Worm (Caenorhabditis elegans) whole organism, late embryonic: Measurements from ENCODE around the gene D2024.4.

ENCODE experiments used
- C08G9.2 ChIP-seq: sonication (generic microtip); optimal IDR thresholded peaks from 2 replicates; lab custom pipeline; 2016; ENCODE audit warnings: mild to moderate bottlenecking, missing genetic modification characterization, moderate library complexity, missing compliant biosample characterization
- K09A11.1 ChIP-seq: sonication (generic microtip); optimal IDR thresholded peaks from 2 replicates; lab custom pipeline; 2017; ENCODE audit warnings: antibody characterized with exemption, mild to moderate bottlenecking, missing genetic modification characterization, missing compliant biosample characterization; ENCODE audit not compliant: insufficient read depth
- T23F11.4 ChIP-seq: fragments of 200-800 bp; sonication (Bioruptor generic); optimal IDR thresholded peaks from 2 replicates; lab custom pipeline; 2018; ENCODE audit warnings: mild to moderate bottlenecking, missing genetic modification characterization, missing compliant biosample characterization
- ahr-1 ChIP-seq: sonication (generic microtip); optimal IDR thresholded peaks from 2 replicates; lab custom pipeline; 2016; ENCODE audit warnings: missing genetic modification characterization, missing compliant biosample characterization
- ceh-14 ChIP-seq: sonication (generic microtip); optimal IDR thresholded peaks from 2 replicates; lab custom pipeline; 2016; ENCODE audit warnings: missing genotype, missing genetic modification characterization, missing compliant biosample characterization
- ceh-18 ChIP-seq: sonication (generic microtip); optimal IDR thresholded peaks from 2 replicates; lab custom pipeline; 2016; ENCODE audit warnings: missing genetic modification characterization, missing compliant biosample characterization
- ceh-19 ChIP-seq: fragments of 200-800 bp; sonication (Bioruptor generic); optimal IDR thresholded peaks from 2 replicates; lab custom pipeline; 2018; ENCODE audit warnings: mild to moderate bottlenecking, missing genetic modification characterization, missing compliant biosample characterization
- ceh-2 ChIP-seq: sonication (generic microtip); optimal IDR thresholded peaks from 2 replicates; lab custom pipeline; 2016; ENCODE audit warnings: missing genotype, missing genetic modification characterization, missing compliant biosample characterization
- ceh-24 ChIP-seq: sonication (generic microtip); optimal IDR thresholded peaks from 2 replicates; lab custom pipeline; 2016; ENCODE audit warnings: mild to moderate bottlenecking, missing genetic modification characterization, missing compliant biosample characterization
- ceh-30 ChIP-seq: fragments of 150-350 bp; optimal IDR thresholded peaks from 2 replicates; lab custom pipeline; 2014; ENCODE audit warnings: missing biosample characterization, missing genetic modification characterization
- ceh-31 ChIP-seq: sonication (generic microtip); optimal IDR thresholded peaks from 2 replicates; lab custom pipeline; 2016; ENCODE audit warnings: missing genetic modification characterization, missing compliant biosample characterization
- ceh-34 ChIP-seq: sonication (generic microtip); optimal IDR thresholded peaks from 2 replicates; lab custom pipeline; 2016; ENCODE audit warnings: mild to moderate bottlenecking, missing genetic modification characterization, missing compliant biosample characterization
- fax-1 ChIP-seq: sonication (generic microtip); optimal IDR thresholded peaks from 2 replicates; lab custom pipeline; 2016; ENCODE audit warnings: missing genotype, missing genetic modification characterization, missing compliant biosample characterization
- fkh-10 ChIP-seq: fragments of 150-350 bp; optimal IDR thresholded peaks from 2 replicates; lab custom pipeline; 2014; ENCODE audit warnings: missing biosample characterization, missing genetic modification reagents, missing genetic modification characterization
- fkh-6 ChIP-seq: sonication (generic microtip); optimal IDR thresholded peaks from 2 replicates; lab custom pipeline; 2016; ENCODE audit warnings: missing genetic modification characterization, missing compliant biosample characterization
- gmeb-2 ChIP-seq: sonication (generic microtip); optimal IDR thresholded peaks from 2 replicates; lab custom pipeline; 2016; ENCODE audit warnings: missing genetic modification characterization, inconsistent platforms, missing compliant biosample characterization
- hlh-15 ChIP-seq: sonication (generic microtip); optimal IDR thresholded peaks from 2 replicates; lab custom pipeline; 2016; ENCODE audit warnings: missing genetic modification characterization, missing compliant biosample characterization
- hlh-6 ChIP-seq: sonication (generic microtip); optimal IDR thresholded peaks from 2 replicates; lab custom pipeline; 2016; ENCODE audit warnings: missing genotype, missing genetic modification characterization, missing compliant biosample characterization
- mec-3 ChIP-seq: sonication (generic microtip); optimal IDR thresholded peaks from 2 replicates; lab custom pipeline; 2016; ENCODE audit warnings: borderline replicate concordance, missing genetic modification characterization, missing compliant biosample characterization
- nfya-1 ChIP-seq: sonication (generic microtip); optimal IDR thresholded peaks from 2 replicates; lab custom pipeline; 2017; ENCODE audit warnings: missing genetic modification characterization, mild to moderate bottlenecking, missing compliant biosample characterization, antibody characterized with exemption, moderate library complexity
- nhr-11 ChIP-seq: fragments of 150-350 bp; optimal IDR thresholded peaks from 2 replicates; lab custom pipeline; 2014; ENCODE audit warnings: missing biosample characterization, missing genetic modification characterization
- odd-2 ChIP-seq: sonication (generic microtip); optimal IDR thresholded peaks from 2 replicates; lab custom pipeline; 2017; ENCODE audit warnings: antibody characterized with exemption, mild to moderate bottlenecking, missing genetic modification characterization, missing compliant biosample characterization
- pag-3 ChIP-seq: sonication (generic microtip); optimal IDR thresholded peaks from 2 replicates; lab custom pipeline; 2016; ENCODE audit warnings: missing compliant biosample characterization, missing genetic modification characterization, borderline replicate concordance
- pat-9 ChIP-seq: fragments of 200-800 bp; sonication (Bioruptor generic); optimal IDR thresholded peaks from 2 replicates; lab custom pipeline; 2018; ENCODE audit warnings: mild to moderate bottlenecking, missing genetic modification characterization, moderate library complexity, missing compliant biosample characterization
- pax-1 ChIP-seq: fragments of 150-350 bp; optimal IDR thresholded peaks from 2 replicates; lab custom pipeline; 2014; ENCODE audit warnings: missing biosample characterization, missing genetic modification characterization
- pha-2 ChIP-seq: sonication (generic microtip); optimal IDR thresholded peaks from 2 replicates; lab custom pipeline; 2017; ENCODE audit warnings: mild to moderate bottlenecking, missing genetic modification characterization, missing compliant biosample characterization
- pha-4 ChIP-seq: fragments of 150-350 bp; optimal IDR thresholded peaks from 2 replicates; lab custom pipeline; 2018; ENCODE audit warnings: missing biosample characterization, missing genetic modification reagents, missing genetic modification characterization
- rnt-1 ChIP-seq: sonication (generic microtip); optimal IDR thresholded peaks from 2 replicates; lab custom pipeline; 2016; ENCODE audit warnings: missing genetic modification characterization, missing compliant biosample characterization
- sox-2 ChIP-seq: fragments of 200-800 bp; sonication (Bioruptor generic); IDR thresholded peaks from 2 replicates; pipeline ENCODE4 v1.3.6; 2022; ENCODE audit warnings: missing genetic modification reagents, missing genetic modification characterization, missing compliant biosample characterization
- sox-4 ChIP-seq: sonication (generic microtip); optimal IDR thresholded peaks from 2 replicates; lab custom pipeline; 2017; ENCODE audit warnings: mild to moderate bottlenecking, missing genetic modification characterization, inconsistent platforms, missing compliant biosample characterization
- tbx-2 ChIP-seq: sonication (generic microtip); optimal IDR thresholded peaks from 2 replicates; lab custom pipeline; 2016; ENCODE audit warnings: missing genetic modification characterization, missing compliant biosample characterization
- tbx-7 ChIP-seq: sonication (generic microtip); optimal IDR thresholded peaks from 2 replicates; lab custom pipeline; 2016; ENCODE audit warnings: missing genotype, missing genetic modification characterization, missing compliant biosample characterization
- ttx-3 ChIP-seq: sonication (generic microtip); optimal IDR thresholded peaks from 2 replicates; lab custom pipeline; 2016; ENCODE audit warnings: missing genetic modification reagents, missing genetic modification characterization, missing compliant biosample characterization
- unc-3 ChIP-seq, 2 experiments: fragments of 200-800 bp in 1 of 2; sonication (Bioruptor generic) in 1 of 2; sonication (generic microtip) in 1 of 2; conservative IDR thresholded peaks in 1 of 2; optimal IDR thresholded peaks in 1 of 2; 2 replicates each; pipeline versions ENCODE4 v1.3.6 to Lab custom; 2016 to 2022; ENCODE audit warnings: missing compliant biosample characterization in 2 of 2, missing genetic modification characterization in 2 of 2, missing genetic modification reagents in 1 of 2
- unc-42 ChIP-seq: sonication (generic microtip); optimal IDR thresholded peaks from 2 replicates; lab custom pipeline; 2016; ENCODE audit warnings: missing genotype, missing genetic modification characterization, missing compliant biosample characterization
- unc-86 ChIP-seq: sonication (generic microtip); optimal IDR thresholded peaks from 2 replicates; lab custom pipeline; 2016; ENCODE audit warnings: missing genetic modification characterization, missing compliant biosample characterization

The D2024.4 gene

DNA sequence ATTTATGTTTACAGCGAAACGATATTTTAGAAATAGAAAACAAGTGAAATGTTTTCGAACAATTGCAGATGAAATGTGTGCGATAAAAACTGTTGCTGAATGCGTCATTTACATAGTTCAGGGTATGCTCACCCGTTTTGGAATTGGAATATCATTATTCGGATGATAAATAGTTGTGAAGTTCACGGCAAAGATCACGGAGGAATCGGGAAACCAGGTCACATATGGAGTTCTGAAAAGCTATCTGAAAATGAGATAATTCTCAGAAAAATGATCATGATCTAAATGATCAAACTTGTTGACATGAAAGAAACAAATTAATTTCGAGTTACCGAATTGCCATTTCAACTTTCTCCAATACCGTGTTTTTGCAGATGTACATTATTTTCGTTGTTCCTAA is 35.3 kb upstream of the D2024.4 start, which contains the start of gene best-16:
Gene best-16, minus strand, starts transcription at position 101 of the 400 bp plus-strand sequence.
- no peak for TF ChIP-seq tbx-7 (tag; lab: Kevin White, UChicago)
- no peak for TF ChIP-seq ahr-1
- no peak for TF ChIP-seq nfya-1 (tag; lab: Kevin White, UChicago)
- TF ChIP-seq pha-4 (tag; lab: Kevin White, UChicago): no peak
- no peak for TF ChIP-seq pha-2 (tag; lab: Kevin White, UChicago)
- no peak for TF ChIP-seq ceh-18 (tag; lab: Kevin White, UChicago)
- TF ChIP-seq tbx-2 (tag; lab: Kevin White, UChicago): no peak
- no peak for TF ChIP-seq rnt-1 (tag; lab: Kevin White, UChicago)
- TF ChIP-seq ceh-34 (tag; lab: Kevin White, UChicago): no peak
- TF ChIP-seq unc-86 (tag; lab: Kevin White, UChicago): no peak

ce11 chrIV:7196853-7197252 is 34.2 kb upstream of the D2024.4 start, which contains the start of gene unc-8:
unc-8 (plus strand) TSS chrIV:7197153.
- TF ChIP-seq pax-1 (tag; lab: Kevin White, UChicago): no peak
- no peak for TF ChIP-seq C08G9.2 (tag; lab: Kevin White, UChicago)
- TF ChIP-seq pat-9 (tag; lab: Kevin White, UChicago): no peak

ce11 chrIV:7203696-7204095 is 27.3 kb upstream of the D2024.4 start, which contains the start of gene R13A1.3:
R13A1.3 (plus strand) TSS chrIV:7203996.
- TF ChIP-seq unc-3 (GFP tag; conservative IDR thresholded peaks at IDR 0.05; lab: Robert Waterston, UW): no peak
- no peak for TF ChIP-seq unc-3 (tag; optimal IDR thresholded peaks at IDR 0.05; lab: Kevin White, UChicago)
- TF ChIP-seq pha-4 (tag; lab: Kevin White, UChicago): no peak
- TF ChIP-seq ceh-24: no peak
- TF ChIP-seq ceh-30: no peak
- no peak for TF ChIP-seq unc-86 (tag; lab: Kevin White, UChicago)
- no peak for TF ChIP-seq ttx-3
- no peak for TF ChIP-seq pat-9 (tag; lab: Kevin White, UChicago)
- TF ChIP-seq sox-4 (tag; lab: Kevin White, UChicago): no peak
- no peak for TF ChIP-seq C08G9.2 (tag; lab: Kevin White, UChicago)
- no peak for TF ChIP-seq ceh-34 (tag; lab: Kevin White, UChicago)
- TF ChIP-seq, all 69 proteins: peak for 0

ce11 chrIV:7205969-7206368 is 25.1 kb upstream of the D2024.4 start, which contains the start of gene kcc-1:
kcc-1 (plus strand) TSS chrIV:7206269.
- no peak for TF ChIP-seq unc-42 (tag; lab: Kevin White, UChicago)
- no peak for TF ChIP-seq mec-3 (tag; lab: Kevin White, UChicago)

DNA sequence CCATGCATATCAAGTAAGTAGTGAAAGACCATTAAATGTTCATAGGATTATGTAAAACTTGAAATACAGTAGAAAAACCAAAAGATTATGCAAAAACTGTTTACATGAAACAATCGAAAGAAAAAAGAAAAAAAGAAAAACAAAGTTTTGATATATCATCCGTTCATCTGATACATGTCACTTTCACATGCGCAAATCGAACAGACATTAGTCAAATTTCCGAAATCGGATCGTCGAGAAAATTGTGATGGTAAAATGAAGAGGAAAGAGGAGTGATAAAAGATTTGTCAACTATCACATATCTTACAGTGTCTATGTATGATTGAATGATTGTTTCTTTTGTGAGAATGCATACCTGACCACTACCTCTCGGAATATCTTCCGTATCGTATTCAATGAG is 22.1 kb upstream of the D2024.4 start:
- TF ChIP-seq ceh-19 (GFP tag; lab: Kevin White, UChicago) (no peak), pha-4 (tag; lab: Kevin White, UChicago) (no peak), gmeb-2 (no peak), pat-9 (tag; lab: Kevin White, UChicago) (no peak), K09A11.1 (tag; lab: Kevin White, UChicago) (no peak), nfya-1 (tag; lab: Kevin White, UChicago) (no peak)

DNA sequence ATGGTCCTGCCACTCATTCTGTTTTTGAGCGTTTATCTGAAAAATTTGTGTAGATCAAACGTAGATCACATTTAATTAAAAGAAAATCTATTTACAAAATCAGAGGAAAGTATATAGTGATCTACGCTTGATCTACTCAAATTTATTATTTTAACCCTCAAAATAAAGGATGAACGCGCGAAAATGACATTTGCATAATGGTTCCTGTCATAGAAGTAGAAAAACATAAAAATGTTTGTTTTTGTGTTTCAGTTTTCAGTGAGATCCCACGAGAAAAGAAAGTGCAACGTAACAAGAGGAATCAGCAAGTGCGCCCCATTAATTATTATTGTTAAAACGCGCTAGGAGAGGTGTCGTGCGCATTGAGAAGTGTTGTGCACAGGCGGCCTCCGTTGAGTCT is 19.7 kb upstream of the D2024.4 start:
- no peak for TF ChIP-seq ceh-2
- TF ChIP-seq T23F11.4: no peak
- no peak for TF ChIP-seq C08G9.2 (tag; lab: Kevin White, UChicago)
- TF ChIP-seq fkh-10 (GFP tag; lab: Kevin White, UChicago): no peak

DNA sequence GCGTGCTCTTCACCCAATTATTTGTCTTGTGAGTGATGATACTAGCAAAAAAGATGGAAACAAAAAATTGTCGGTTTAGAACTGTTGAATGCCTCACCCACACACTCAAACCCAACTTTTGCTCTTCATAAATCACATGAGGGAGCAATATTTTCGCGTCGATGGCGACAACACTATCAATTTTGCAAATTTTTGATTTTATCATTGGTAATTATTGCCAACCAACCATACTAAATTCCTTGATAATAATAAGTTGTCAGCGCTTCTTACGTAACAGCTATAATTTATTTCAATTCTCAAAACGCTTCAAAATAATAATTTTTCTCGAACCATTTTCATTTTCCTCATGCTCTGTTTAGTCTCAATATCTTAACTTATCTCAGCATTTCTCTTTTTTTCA is 18.3 kb upstream of the D2024.4 start:
- TF ChIP-seq pat-9 (tag; lab: Kevin White, UChicago) (no peak), odd-2 (no peak), fkh-6 (tag; lab: Kevin White, UChicago) (no peak), pag-3 (tag; lab: Kevin White, UChicago) (no peak), ceh-31 (tag; lab: Kevin White, UChicago) (no peak), sox-2 (GFP tag; lab: Robert Waterston, UW) (no peak), hlh-6 (tag; lab: Kevin White, UChicago) (no peak), ceh-19 (GFP tag; lab: Kevin White, UChicago) (no peak), fax-1 (tag; lab: Kevin White, UChicago) (no peak), ttx-3 (no peak), ceh-14 (tag; lab: Kevin White, UChicago) (no peak), C08G9.2 (tag; lab: Kevin White, UChicago) (no peak), ahr-1 (no peak), nhr-11 (tag; lab: Kevin White, UChicago) (no peak), mec-3 (tag; lab: Kevin White, UChicago) (no peak), hlh-15 (tag; lab: Kevin White, UChicago) (no peak), K09A11.1 (tag; lab: Kevin White, UChicago) (no peak)
